Worm (Caenorhabditis elegans) whole organism, L2 larva: ENCODE data around the gene F45D3.4.

Source experiments
- dmd-4 ChIP-seq: sonication (generic microtip); optimal IDR thresholded peaks from 2 replicates; lab custom pipeline; 2017; ENCODE audit warnings: missing biosample characterization, missing genetic modification characterization
- elt-1 ChIP-seq: fragments of 150-350 bp; optimal IDR thresholded peaks from 2 replicates; lab custom pipeline; 2014; ENCODE audit warnings: missing biosample characterization, missing genetic modification characterization
- lin-13 ChIP-seq: fragments of 150-350 bp; optimal IDR thresholded peaks from 2 replicates; lab custom pipeline; 2014; ENCODE audit warnings: missing biosample characterization, missing genetic modification reagents, missing genetic modification characterization
- nhr-237 ChIP-seq: fragments of 150-350 bp; optimal IDR thresholded peaks from 2 replicates; lab custom pipeline; 2014; ENCODE audit warnings: missing biosample characterization, missing genetic modification characterization
- skn-1 ChIP-seq: sonication (generic microtip); optimal IDR thresholded peaks from 2 replicates; lab custom pipeline; 2017; ENCODE audit warnings: missing biosample characterization, missing genetic modification characterization
- snpc-4 ChIP-seq: fragments of 150-350 bp; optimal IDR thresholded peaks from 2 replicates; lab custom pipeline; 2014; ENCODE audit warnings: missing biosample characterization, missing genetic modification characterization
- unc-62 ChIP-seq: fragments of 150-350 bp; optimal IDR thresholded peaks from 2 replicates; lab custom pipeline; 2014; ENCODE audit warnings: missing biosample characterization, missing genetic modification reagents, missing genetic modification characterization
- ztf-11 ChIP-seq: sonication (generic microtip); optimal IDR thresholded peaks from 2 replicates; lab custom pipeline; 2017; ENCODE audit warnings: missing biosample characterization, missing genetic modification characterization

- TF ChIP-seq lin-13 (GFP tag; lab: Kevin White, UChicago) (no peak), skn-1 (tag; lab: Kevin White, UChicago) (no peak), elt-1 (tag; lab: Kevin White, UChicago) (no peak), snpc-4 (tag; lab: Kevin White, UChicago) (no peak), ztf-11 (tag; lab: Kevin White, UChicago) (no peak), unc-62 (GFP tag; lab: Kevin White, UChicago) (no peak), dmd-4 (no peak), nhr-237 (tag; lab: Kevin White, UChicago) (no peak)
Measured at ce11 chrV:12601835-12602234, 48.8 kb upstream of the F45D3.4 start.
